Fruit fly (Drosophila melanogaster): ENCODE results near the gene Eig71Eb.

Eig71Eb gene

DNA sequence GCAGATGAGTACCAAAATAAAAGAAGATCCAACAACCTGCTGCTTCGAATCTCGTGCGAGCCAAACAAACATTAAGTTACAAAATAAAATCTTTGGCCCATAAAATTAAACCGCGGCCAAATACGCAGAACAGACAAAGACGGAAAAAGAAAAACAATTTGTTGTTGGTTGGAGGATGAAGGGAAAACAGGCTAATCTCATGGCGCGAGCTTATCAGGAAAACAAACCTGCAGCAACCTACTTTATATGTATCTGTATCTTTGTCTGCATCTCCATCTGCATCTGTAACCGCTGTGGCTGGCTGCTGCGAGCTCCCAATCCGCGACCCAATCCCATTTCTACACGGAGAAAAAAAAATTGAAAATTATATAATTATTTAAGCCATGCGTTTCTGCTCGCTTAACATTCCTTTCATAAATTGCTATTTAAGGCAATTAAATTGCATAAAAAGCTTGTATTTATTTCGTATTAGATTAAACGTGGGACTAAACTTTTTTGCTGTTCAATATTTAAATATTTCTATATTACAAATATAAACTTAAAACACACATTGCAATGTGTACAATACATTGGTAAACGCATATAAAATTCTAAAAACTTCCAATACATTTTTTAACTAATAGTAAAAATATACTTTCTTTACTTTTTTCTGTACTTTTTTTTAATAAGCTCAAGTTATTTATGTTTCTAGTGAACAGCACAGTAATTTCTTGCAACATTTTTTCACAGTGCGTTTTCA lies 43.2 kb downstream of the Eig71Eb start (continued):
- TF ChIP-seq CG8388 (GFP tag; optimal IDR thresholded peaks at IDR 0.05) (peak; percentile 42), Dek (tag; optimal IDR thresholded peaks at IDR 0.05) (no peak), D19A (tag; optimal IDR thresholded peaks at IDR 0.05) (peak; percentile 47), CG13424 (tag; optimal IDR thresholded peaks at IDR 0.05) (peak; percentile 39), B-H2 (GFP tag; optimal IDR thresholded peaks at IDR 0.05) (no peak), nmo (GFP tag; optimal IDR thresholded peaks at IDR 0.05) (peak; percentile 77), CG10543 (GFP tag; optimal IDR thresholded peaks at IDR 0.05) (no peak), org-1 (GFP tag; optimal IDR thresholded peaks at IDR 0.05) (no peak), CG14050 (GFP tag; IDR thresholded peaks at IDR 0.05) (no peak), exex (tag; optimal IDR thresholded peaks at IDR 0.05) (no peak), CG1529 (GFP tag; optimal IDR thresholded peaks at IDR 0.05) (no peak), Hr3 (GFP tag; optimal IDR thresholded peaks at IDR 0.05) (peak; percentile 36), chn (GFP tag; optimal IDR thresholded peaks at IDR 0.05) (no peak), abd-A (tag; optimal IDR thresholded peaks at IDR 0.05) (peak; percentile 46), CG2712 (tag; optimal IDR thresholded peaks at IDR 0.05) (peak; percentile 68), CG6254 (GFP tag; optimal IDR thresholded peaks at IDR 0.05) (peak; percentile 32), CG2875 (GFP tag; optimal IDR thresholded peaks at IDR 0.05) (no peak), Ets65A (GFP tag) (no peak), CG2678 (tag; optimal IDR thresholded peaks at IDR 0.05) (peak; percentile 56), grn (GFP tag; optimal IDR thresholded peaks at IDR 0.05) (peak; percentile 87), bsh (GFP tag; optimal IDR thresholded peaks at IDR 0.05) (peak in 1 of 2 experiments; percentile 41), Sin3A (optimal IDR thresholded peaks at IDR 0.05) (no peak), toy (GFP tag; IDR thresholded peaks at IDR 0.05) (no peak), CG2116 (GFP tag; optimal IDR thresholded peaks at IDR 0.05) (peak; percentile 11), grau (tag; optimal IDR thresholded peaks at IDR 0.05) (peak; percentile 36), CG11093 (GFP tag; IDR thresholded peaks at IDR 0.05) (peak; percentile 22; the same call in 1 of the 3 replicates), CG12659 (GFP tag; optimal IDR thresholded peaks at IDR 0.05) (peak; percentile 8), Nf-YB (GFP tag; optimal IDR thresholded peaks at IDR 0.05) (peak; percentile 13), CG12744 (GFP tag; optimal IDR thresholded peaks at IDR 0.05) (no peak), D (optimal IDR thresholded peaks at IDR 0.05) (no peak), D (GFP tag; optimal IDR thresholded peaks at IDR 0.05) (peak; percentile 56), CG10366 (GFP tag; IDR thresholded peaks at IDR 0.05) (no peak), Rx (GFP tag; IDR thresholded peaks at IDR 0.05) (peak; percentile 12; the same call in 1 of the 2 replicates), CG8359 (GFP tag; optimal IDR thresholded peaks at IDR 0.05; ENCODE audit: borderline replicate concordance) (peak; percentile 50), CG4360 (GFP tag; IDR thresholded peaks at IDR 0.05) (no peak), dmrt11E (tag; optimal IDR thresholded peaks at IDR 0.05) (peak; percentile 80), Usf (GFP tag; optimal IDR thresholded peaks at IDR 0.05) (peak; percentile 1), Hr51 (GFP tag; optimal IDR thresholded peaks at IDR 0.05) (peak in 1 of 2 experiments; percentile 55), bcd (GFP tag; optimal IDR thresholded peaks at IDR 0.05) (peak; percentile 14), Stat92E (GFP tag; optimal IDR thresholded peaks at IDR 0.05) (peak in 1 of 3 experiments; percentile 72), CG16815 (GFP tag; optimal IDR thresholded peaks at IDR 0.05) (peak; percentile 20), nerfin-1 (tag; optimal IDR thresholded peaks at IDR 0.05) (peak; percentile 2), CG1602 (GFP tag; optimal IDR thresholded peaks at IDR 0.05) (peak; percentile 45), CG1024 (GFP tag; IDR thresholded peaks at IDR 0.05) (0 out of 2 replicates have a peak, but pooled peaks have one; percentile 6), az2 (GFP tag; optimal IDR thresholded peaks at IDR 0.05) (peak; percentile 51), Ssrp (tag; optimal IDR thresholded peaks at IDR 0.05) (peak; percentile 69), odd (GFP tag; optimal IDR thresholded peaks at IDR 0.05) (peak; percentile 18), CG15269 (tag; optimal IDR thresholded peaks at IDR 0.05) (peak; percentile 27)

All from whole organism, embryonic.